Fruit fly (Drosophila melanogaster) whole organism, wandering third instar larva: ENCODE results near the gene TAF1B.

Experiments used
- Abd-B ChIP-seq: fragments of >200 bp; optimal IDR thresholded peaks from 2 replicates; lab custom pipeline; 2017; ENCODE audit warnings: missing biosample characterization, missing genetic modification characterization
- CG32264 ChIP-seq: fragments of 200-800 bp; sonication (Bioruptor generic); optimal IDR thresholded peaks from 2 replicates; lab custom pipeline; 2016; ENCODE audit warnings: missing biosample characterization, missing genetic modification characterization
- CG9705 ChIP-seq: fragments of 200-800 bp; sonication (Bioruptor generic); optimal IDR thresholded peaks from 2 replicates; lab custom pipeline; 2018; ENCODE audit warnings: missing biosample characterization, mild to moderate bottlenecking, missing genetic modification characterization
- Dfd ChIP-seq: fragments of >200 bp; optimal IDR thresholded peaks from 2 replicates; lab custom pipeline; 2017; ENCODE audit warnings: missing biosample characterization, missing genetic modification characterization
- Dif ChIP-seq: fragments of 200-275, 200-300 bp; sonication (Bioruptor generic); optimal IDR thresholded peaks from 2 replicates; lab custom pipeline; 2018; ENCODE audit warnings: missing biosample characterization, missing genetic modification characterization; ENCODE audit not compliant: partially characterized antibody
- GATAd ChIP-seq: sonication (Bioruptor generic); optimal IDR thresholded peaks from 2 replicates; lab custom pipeline; 2016; ENCODE audit warnings: missing biosample characterization, missing genetic modification characterization
- HLH106 ChIP-seq: fragments of 200-800 bp; optimal IDR thresholded peaks from 3 replicates; lab custom pipeline; 2019; ENCODE audit warnings: missing biosample characterization, mild to moderate bottlenecking, missing genetic modification characterization, moderate library complexity
- Hnf4 ChIP-seq: fragments of 200-800 bp; sonication (Bioruptor generic); optimal IDR thresholded peaks from 2 replicates; lab custom pipeline; 2016; ENCODE audit warnings: missing biosample characterization, mild to moderate bottlenecking, missing genetic modification characterization
- Hr78 ChIP-seq: fragments of >200 bp; optimal IDR thresholded peaks from 2 replicates; lab custom pipeline; 2017; ENCODE audit warnings: missing biosample characterization, missing genetic modification characterization
- Hr83 ChIP-seq: fragments of 200-300 bp; sonication (Bioruptor generic); optimal IDR thresholded peaks from 2 replicates; lab custom pipeline; 2016; ENCODE audit warnings: missing biosample characterization, mild to moderate bottlenecking, missing genetic modification characterization, moderate library complexity; ENCODE audit not compliant: poor library complexity, severe bottlenecking
- Jra ChIP-seq: sonication (Bioruptor generic); optimal IDR thresholded peaks from 2 replicates; lab custom pipeline; 2016; ENCODE audit warnings: missing biosample characterization, missing genetic modification characterization
- Mio ChIP-seq: sonication (Bioruptor generic); optimal IDR thresholded peaks from 2 replicates; lab custom pipeline; 2016; ENCODE audit warnings: missing biosample characterization, missing genetic modification characterization
- Myc ChIP-seq: fragments of >200 bp; optimal IDR thresholded peaks from 2 replicates; lab custom pipeline; 2017
- OdsH ChIP-seq: fragments of 200-800 bp; sonication (Bioruptor generic); optimal IDR thresholded peaks from 2 replicates; lab custom pipeline; 2016; ENCODE audit warnings: missing biosample characterization, mild to moderate bottlenecking, missing genetic modification characterization
- Rel ChIP-seq, 2 experiments: fragments of 200-800 bp; sonication (Bioruptor generic) in 1 of 2; optimal IDR thresholded peaks; 2 replicates in 1 of 2; 3 replicates in 1 of 2; lab custom pipeline; 2016 to 2019; ENCODE audit warnings: mild to moderate bottlenecking in 2 of 2, missing biosample characterization in 2 of 2, missing genetic modification characterization in 2 of 2, moderate library complexity in 1 of 2
- Sp1 ChIP-seq: fragments of 200-800 bp; sonication (Bioruptor generic); optimal IDR thresholded peaks from 3 replicates; lab custom pipeline; 2019; ENCODE audit warnings: missing biosample characterization, mild to moderate bottlenecking, missing genetic modification characterization, moderate library complexity
- Vsx2 ChIP-seq: fragments of 200-300, 225-300 bp; sonication (Bioruptor generic); optimal IDR thresholded peaks from 2 replicates; lab custom pipeline; 2018; ENCODE audit warnings: missing biosample characterization, missing genetic modification characterization; ENCODE audit not compliant: partially characterized antibody
- br ChIP-seq: fragments of 200-800 bp; sonication (Bioruptor generic); optimal IDR thresholded peaks from 2 replicates; lab custom pipeline; 2016; ENCODE audit warnings: missing biosample characterization, missing genetic modification characterization
- brk ChIP-seq: fragments of 200-800 bp; sonication (Bioruptor generic); optimal IDR thresholded peaks from 2 replicates; lab custom pipeline; 2016; ENCODE audit warnings: missing biosample characterization, mild to moderate bottlenecking, missing genetic modification characterization
- dmrt93B ChIP-seq: fragments of 200-800 bp; sonication (Bioruptor generic); optimal IDR thresholded peaks from 2 replicates; lab custom pipeline; 2018; ENCODE audit warnings: missing biosample characterization, mild to moderate bottlenecking, missing genetic modification characterization
- ey ChIP-seq: fragments of 200-800 bp; sonication (Bioruptor generic); optimal IDR thresholded peaks from 2 replicates; lab custom pipeline; 2016; ENCODE audit warnings: missing biosample characterization, missing genetic modification characterization
- foxo ChIP-seq, 2 experiments: fragments of 200-800 bp; sonication (Bioruptor generic); optimal IDR thresholded peaks; 2 replicates in 1 of 2; 3 replicates in 1 of 2; lab custom pipeline; 2016 to 2017; ENCODE audit warnings: missing biosample characterization in 2 of 2, missing genetic modification characterization in 2 of 2
- fru ChIP-seq: fragments of 200-800 bp; sonication (Bioruptor generic); optimal IDR thresholded peaks from 3 replicates; lab custom pipeline; 2016; ENCODE audit warnings: missing biosample characterization, mild to moderate bottlenecking, missing genetic modification characterization
- h ChIP-seq: fragments of 200-800 bp; sonication (Bioruptor generic); optimal IDR thresholded peaks from 3 replicates; lab custom pipeline; 2016; ENCODE audit warnings: missing biosample characterization, mild to moderate bottlenecking, missing genetic modification characterization
- jim ChIP-seq: fragments of 175-275, 200-325 bp; sonication (Bioruptor generic); optimal IDR thresholded peaks from 2 replicates; lab custom pipeline; 2016; ENCODE audit warnings: missing biosample characterization, mild to moderate bottlenecking, missing genetic modification characterization
- lola ChIP-seq: fragments of >200 bp; optimal IDR thresholded peaks from 2 replicates; lab custom pipeline; 2017; ENCODE audit warnings: missing biosample characterization, missing genetic modification characterization
- psq ChIP-seq: fragments of 200-800 bp; sonication (Bioruptor generic); optimal IDR thresholded peaks from 3 replicates; lab custom pipeline; 2017; ENCODE audit warnings: missing biosample characterization, mild to moderate bottlenecking, missing genetic modification characterization, moderate library complexity
- rgr ChIP-seq: fragments of 200-800 bp; sonication (Bioruptor generic); optimal IDR thresholded peaks from 3 replicates; lab custom pipeline; 2016; ENCODE audit warnings: missing biosample characterization, mild to moderate bottlenecking, missing genetic modification characterization
- sage ChIP-seq: fragments of 200-800 bp; sonication (Bioruptor generic); optimal IDR thresholded peaks from 2 replicates; lab custom pipeline; 2016; ENCODE audit warnings: missing biosample characterization, mild to moderate bottlenecking, missing genetic modification characterization
- tai ChIP-seq: sonication (Bioruptor generic); optimal IDR thresholded peaks from 2 replicates; lab custom pipeline; 2016; ENCODE audit warnings: missing biosample characterization, missing genetic modification characterization
- usp ChIP-seq: fragments of >200 bp; optimal IDR thresholded peaks from 2 replicates; lab custom pipeline; 2017; ENCODE audit warnings: missing biosample characterization, missing genetic modification characterization
- woc ChIP-seq: sonication (Bioruptor generic); optimal IDR thresholded peaks from 2 replicates; lab custom pipeline; 2016; ENCODE audit warnings: missing biosample characterization, mild to moderate bottlenecking, missing genetic modification characterization

Gene TAF1B

DNA sequence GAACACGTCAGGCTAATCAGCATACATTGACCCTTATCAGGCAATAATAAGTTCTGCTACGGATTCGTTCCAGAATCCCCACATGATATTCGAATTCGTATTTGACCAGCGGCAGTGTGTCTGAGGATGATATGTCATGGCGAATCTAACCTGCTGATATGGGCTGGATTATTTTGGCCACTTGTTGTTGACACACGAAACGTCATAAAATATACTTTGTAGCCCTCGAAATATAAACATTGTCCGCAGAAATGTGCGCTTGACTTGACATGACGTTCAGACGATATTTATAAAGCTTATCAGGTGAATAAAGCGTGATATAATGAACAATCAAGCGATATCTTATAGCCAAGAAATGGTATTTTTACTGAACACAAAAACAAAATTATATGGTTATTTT lies 22.4 kb upstream of the TAF1B start:
- peak; percentile 42 for TF ChIP-seq br (GFP tag; lab: Kevin White, UChicago)
- no peak for TF ChIP-seq HLH106
- TF ChIP-seq Sp1 (GFP tag; lab: Kevin White, UChicago): no peak
- no peak for TF ChIP-seq Hr83 (GFP tag; lab: Kevin White, UChicago)
- peak in 1 of 2 experiments; percentile 20 for TF ChIP-seq foxo (GFP tag; optimal IDR thresholded peaks at IDR 0.05; lab: Kevin White, UChicago)
- peak; percentile 2 for TF ChIP-seq sage (GFP tag; lab: Kevin White, UChicago)
- TF ChIP-seq dmrt93B: no peak
- TF ChIP-seq psq (GFP tag; lab: Kevin White, UChicago): no peak
- TF ChIP-seq Myc: no peak
- TF ChIP-seq Hnf4: peak; percentile 36
- TF ChIP-seq lola (GFP tag; lab: Kevin White, UChicago): no peak
- peak; percentile 50 for TF ChIP-seq tai

DNA sequence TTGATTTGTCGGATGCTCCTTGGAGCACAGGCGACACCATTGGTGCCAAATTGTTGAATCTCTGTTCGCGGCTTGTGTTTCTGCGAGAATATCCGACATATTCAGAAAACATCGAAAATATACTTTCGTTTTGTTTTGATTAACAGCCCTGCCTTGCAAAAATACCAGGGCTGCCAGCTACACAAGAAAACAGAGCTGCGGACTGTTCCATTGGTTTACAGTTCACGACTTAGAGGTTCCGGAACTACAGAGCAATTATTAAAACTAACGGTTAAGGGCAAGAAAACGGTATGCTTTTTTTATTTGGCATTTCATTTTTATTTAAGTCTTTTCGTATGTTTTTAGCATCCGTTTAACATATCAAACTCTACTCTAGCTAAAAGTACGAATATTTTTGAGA lies 17.2 kb upstream of the TAF1B start, which contains the start of gene CG6254:
CG6254 (minus strand) TSS at position 169 of the 400 bp plus-strand sequence.
- TF ChIP-seq OdsH (GFP tag; lab: Kevin White, UChicago) (peak; percentile 8), woc (peak; percentile 81), CG32264 (GFP tag; lab: Kevin White, UChicago) (no peak), Hr83 (GFP tag; lab: Kevin White, UChicago) (peak; percentile 74), HLH106 (no peak), foxo (GFP tag; optimal IDR thresholded peaks at IDR 0.05; lab: Kevin White, UChicago) (peak in 1 of 2 experiments; percentile 51), CG9705 (peak; percentile 45), ey (GFP tag; lab: Kevin White, UChicago) (peak; percentile 13)

DNA sequence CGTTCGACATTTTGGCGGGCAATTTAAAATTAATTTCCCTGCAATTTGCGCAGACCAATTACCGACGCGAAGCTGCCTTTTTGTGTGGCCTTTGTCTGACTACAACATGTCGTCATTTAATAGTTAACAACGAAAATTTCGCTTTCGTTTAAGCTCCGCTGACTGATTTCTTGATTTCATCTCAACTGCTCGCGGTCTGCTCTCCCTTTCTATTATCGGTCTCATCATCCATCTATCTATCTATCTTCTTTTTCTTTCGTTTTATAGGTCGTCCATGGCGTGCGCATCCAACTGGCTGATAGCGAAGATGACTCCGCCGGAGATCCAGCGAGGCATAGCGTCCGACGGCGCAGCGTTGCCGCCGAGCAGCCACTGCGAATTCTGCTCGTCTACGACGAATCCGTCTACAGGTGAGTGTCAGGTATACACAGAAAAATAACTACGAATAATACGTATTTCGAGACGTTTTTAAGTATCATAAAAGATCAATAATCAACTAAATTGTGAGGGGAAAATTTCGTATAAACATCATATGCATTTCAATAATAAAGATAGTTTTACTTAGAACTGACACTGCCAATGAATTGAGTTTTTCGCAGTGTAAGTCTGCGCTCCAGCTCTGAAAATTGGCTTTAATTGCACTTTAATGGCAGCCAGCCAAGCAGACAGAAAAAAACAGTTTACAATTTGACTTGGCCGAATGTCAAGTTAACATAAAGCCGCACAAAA lies 10.1 kb upstream of the TAF1B start:
- TF ChIP-seq brk (GFP tag; lab: Kevin White, UChicago) (no peak), Jra (GFP tag; lab: Kevin White, UChicago) (no peak), Mio (GFP tag; lab: Kevin White, UChicago) (no peak), woc (no peak), sage (GFP tag; lab: Kevin White, UChicago) (no peak), fru (no peak), HLH106 (no peak), GATAd (GFP tag; lab: Kevin White, UChicago) (no peak)

DNA sequence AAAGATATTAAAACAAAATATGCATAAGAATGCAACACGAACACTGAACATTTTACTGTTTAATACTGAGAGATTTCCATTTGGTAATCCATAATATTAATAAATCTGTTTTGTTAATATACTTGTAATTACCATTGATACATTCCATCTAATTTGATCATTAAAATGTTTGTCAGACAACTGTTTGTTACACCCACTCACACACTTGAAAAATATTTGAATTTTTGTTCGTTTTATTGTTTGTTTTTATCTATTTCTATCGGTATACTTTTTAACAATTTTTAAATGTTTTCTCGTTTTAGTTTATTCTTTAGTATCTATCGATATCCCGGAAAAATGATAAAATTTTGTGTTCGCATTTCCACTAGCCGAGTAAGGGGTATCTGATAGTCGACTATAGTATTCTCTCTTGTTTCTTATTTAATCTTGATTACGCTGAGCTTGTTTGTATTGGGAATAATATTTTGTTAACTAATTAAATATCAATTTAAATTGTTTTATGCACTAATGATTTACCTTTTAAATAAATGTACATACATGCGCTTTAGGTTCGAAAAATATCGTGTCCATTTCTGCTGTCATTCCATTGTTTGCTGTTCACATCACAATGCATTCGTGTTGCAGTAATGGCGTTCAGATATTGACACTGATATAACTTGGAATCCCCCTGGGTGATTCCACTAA lies 8.0 kb upstream of the TAF1B start, which contains the start of gene CG34303:
CG34303 (minus strand) TSS at position 51 of the 684 bp plus-strand sequence.
- TF ChIP-seq Hnf4: no peak
- no peak for TF ChIP-seq woc
- TF ChIP-seq Rel (GFP tag; optimal IDR thresholded peaks at IDR 0.05; lab: Kevin White, UChicago): no peak
- TF ChIP-seq Rel (tag; optimal IDR thresholded peaks at IDR 0.05; lab: Kevin White, UChicago): peak; percentile 64

DNA sequence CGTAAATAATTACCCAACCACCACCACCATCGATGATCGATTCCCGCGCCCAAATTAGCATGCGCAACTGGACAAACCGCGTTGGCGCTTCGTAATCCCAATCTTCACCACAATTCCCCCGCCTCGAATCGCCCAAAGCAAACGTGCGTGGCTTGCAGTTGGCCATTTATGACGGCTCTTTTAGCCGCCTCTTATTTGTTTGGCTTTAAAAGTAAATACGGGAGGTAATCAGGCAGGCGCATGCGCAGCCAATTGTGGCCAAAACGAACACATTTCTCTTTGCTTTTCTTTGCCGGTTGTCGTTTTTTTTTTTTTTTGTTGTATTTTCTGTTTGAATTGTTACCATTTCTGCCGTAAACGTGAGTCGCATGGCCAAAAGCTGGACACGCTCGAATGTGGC lies 6.6 kb upstream of the TAF1B start:
- TF ChIP-seq lola (GFP tag; lab: Kevin White, UChicago): no peak
- TF ChIP-seq Vsx2 (GFP tag; lab: Kevin White, UChicago): no peak
- no peak for TF ChIP-seq br (GFP tag; lab: Kevin White, UChicago)
- TF ChIP-seq fru: no peak
- TF ChIP-seq Dif (GFP tag; lab: Kevin White, UChicago): no peak
- no peak for TF ChIP-seq HLH106
- no peak for TF ChIP-seq jim (GFP tag; lab: Kevin White, UChicago)
- TF ChIP-seq usp (GFP tag; lab: Kevin White, UChicago): no peak
- no peak for TF ChIP-seq Dfd (GFP tag; lab: Kevin White, UChicago)
- no peak for TF ChIP-seq Sp1 (GFP tag; lab: Kevin White, UChicago)
- no peak for TF ChIP-seq CG32264 (GFP tag; lab: Kevin White, UChicago)
- TF ChIP-seq Hr83 (GFP tag; lab: Kevin White, UChicago): no peak
- TF ChIP-seq Hr78 (GFP tag; lab: Kevin White, UChicago): no peak
- TF ChIP-seq foxo (GFP tag; optimal IDR thresholded peaks at IDR 0.05; lab: Kevin White, UChicago): no peak
- TF ChIP-seq Myc: no peak
- TF ChIP-seq GATAd (GFP tag; lab: Kevin White, UChicago): no peak
- TF ChIP-seq Abd-B (GFP tag; lab: Kevin White, UChicago): no peak
- TF ChIP-seq Jra (GFP tag; lab: Kevin White, UChicago): no peak
- no peak for TF ChIP-seq h (GFP tag; lab: Kevin White, UChicago)
- TF ChIP-seq rgr (GFP tag; lab: Kevin White, UChicago): no peak
